Fruit fly (Drosophila melanogaster) whole organism, wandering third instar larva: ENCODE results near the gene Hyls1.

Experiments used
- Abd-B ChIP-seq: fragments of >200 bp; optimal IDR thresholded peaks from 2 replicates; lab custom pipeline; 2017; ENCODE audit warnings: missing biosample characterization, missing genetic modification characterization
- CG32264 ChIP-seq: fragments of 200-800 bp; sonication (Bioruptor generic); optimal IDR thresholded peaks from 2 replicates; lab custom pipeline; 2016; ENCODE audit warnings: missing biosample characterization, missing genetic modification characterization
- CG9705 ChIP-seq: fragments of 200-800 bp; sonication (Bioruptor generic); optimal IDR thresholded peaks from 2 replicates; lab custom pipeline; 2018; ENCODE audit warnings: missing biosample characterization, mild to moderate bottlenecking, missing genetic modification characterization
- CrebA ChIP-seq: fragments of 200-800 bp; sonication (Bioruptor generic); optimal IDR thresholded peaks from 2 replicates; lab custom pipeline; 2016; ENCODE audit warnings: missing biosample characterization, mild to moderate bottlenecking, missing genetic modification characterization, borderline replicate concordance
- Dfd ChIP-seq: fragments of >200 bp; optimal IDR thresholded peaks from 2 replicates; lab custom pipeline; 2017; ENCODE audit warnings: missing biosample characterization, missing genetic modification characterization
- GATAd ChIP-seq: sonication (Bioruptor generic); optimal IDR thresholded peaks from 2 replicates; lab custom pipeline; 2016; ENCODE audit warnings: missing biosample characterization, missing genetic modification characterization
- HLH106 ChIP-seq: fragments of 200-800 bp; optimal IDR thresholded peaks from 3 replicates; lab custom pipeline; 2019; ENCODE audit warnings: missing biosample characterization, mild to moderate bottlenecking, missing genetic modification characterization, moderate library complexity
- Hnf4 ChIP-seq: fragments of 200-800 bp; sonication (Bioruptor generic); optimal IDR thresholded peaks from 2 replicates; lab custom pipeline; 2016; ENCODE audit warnings: missing biosample characterization, mild to moderate bottlenecking, missing genetic modification characterization
- Hr83 ChIP-seq: fragments of 200-300 bp; sonication (Bioruptor generic); optimal IDR thresholded peaks from 2 replicates; lab custom pipeline; 2016; ENCODE audit warnings: missing biosample characterization, mild to moderate bottlenecking, missing genetic modification characterization, moderate library complexity; ENCODE audit not compliant: poor library complexity, severe bottlenecking
- Jra ChIP-seq: sonication (Bioruptor generic); optimal IDR thresholded peaks from 2 replicates; lab custom pipeline; 2016; ENCODE audit warnings: missing biosample characterization, missing genetic modification characterization
- Mio ChIP-seq: sonication (Bioruptor generic); optimal IDR thresholded peaks from 2 replicates; lab custom pipeline; 2016; ENCODE audit warnings: missing biosample characterization, missing genetic modification characterization
- Myc ChIP-seq: fragments of >200 bp; optimal IDR thresholded peaks from 2 replicates; lab custom pipeline; 2017
- N ChIP-seq: fragments of >200 bp; optimal IDR thresholded peaks from 2 replicates; lab custom pipeline; 2018; ENCODE audit warnings: missing biosample characterization, missing external identifiers, missing genetic modification characterization
- OdsH ChIP-seq: fragments of 200-800 bp; sonication (Bioruptor generic); optimal IDR thresholded peaks from 2 replicates; lab custom pipeline; 2016; ENCODE audit warnings: missing biosample characterization, mild to moderate bottlenecking, missing genetic modification characterization
- Rel ChIP-seq, 2 experiments: fragments of 200-800 bp; sonication (Bioruptor generic) in 1 of 2; optimal IDR thresholded peaks; 2 replicates in 1 of 2; 3 replicates in 1 of 2; lab custom pipeline; 2016 to 2019; ENCODE audit warnings: mild to moderate bottlenecking in 2 of 2, missing biosample characterization in 2 of 2, missing genetic modification characterization in 2 of 2, moderate library complexity in 1 of 2
- Sp1 ChIP-seq: fragments of 200-800 bp; sonication (Bioruptor generic); optimal IDR thresholded peaks from 3 replicates; lab custom pipeline; 2019; ENCODE audit warnings: missing biosample characterization, mild to moderate bottlenecking, missing genetic modification characterization, moderate library complexity
- br ChIP-seq: fragments of 200-800 bp; sonication (Bioruptor generic); optimal IDR thresholded peaks from 2 replicates; lab custom pipeline; 2016; ENCODE audit warnings: missing biosample characterization, missing genetic modification characterization
- dl ChIP-seq, 2 experiments: fragments of 175-275, 200-275 bp in 1 of 2; fragments of 200-275 bp in 1 of 2; sonication (Bioruptor generic); optimal IDR thresholded peaks; lab custom pipeline; 2018; ENCODE audit warnings: mild to moderate bottlenecking in 2 of 2, missing biosample characterization in 2 of 2, missing genetic modification characterization in 2 of 2, moderate library complexity in 2 of 2; ENCODE audit not compliant: partially characterized antibody in 2 of 2, insufficient read depth in 1 of 2
- dmrt93B ChIP-seq: fragments of 200-800 bp; sonication (Bioruptor generic); optimal IDR thresholded peaks from 2 replicates; lab custom pipeline; 2018; ENCODE audit warnings: missing biosample characterization, mild to moderate bottlenecking, missing genetic modification characterization
- fru ChIP-seq: fragments of 200-800 bp; sonication (Bioruptor generic); optimal IDR thresholded peaks from 3 replicates; lab custom pipeline; 2016; ENCODE audit warnings: missing biosample characterization, mild to moderate bottlenecking, missing genetic modification characterization
- h ChIP-seq: fragments of 200-800 bp; sonication (Bioruptor generic); optimal IDR thresholded peaks from 3 replicates; lab custom pipeline; 2016; ENCODE audit warnings: missing biosample characterization, mild to moderate bottlenecking, missing genetic modification characterization
- jim ChIP-seq: fragments of 175-275, 200-325 bp; sonication (Bioruptor generic); optimal IDR thresholded peaks from 2 replicates; lab custom pipeline; 2016; ENCODE audit warnings: missing biosample characterization, mild to moderate bottlenecking, missing genetic modification characterization
- lola ChIP-seq: fragments of >200 bp; optimal IDR thresholded peaks from 2 replicates; lab custom pipeline; 2017; ENCODE audit warnings: missing biosample characterization, missing genetic modification characterization
- pan ChIP-seq: fragments of >200 bp; optimal IDR thresholded peaks from 2 replicates; lab custom pipeline; 2017
- psq ChIP-seq: fragments of 200-800 bp; sonication (Bioruptor generic); optimal IDR thresholded peaks from 3 replicates; lab custom pipeline; 2017; ENCODE audit warnings: missing biosample characterization, mild to moderate bottlenecking, missing genetic modification characterization, moderate library complexity
- rgr ChIP-seq: fragments of 200-800 bp; sonication (Bioruptor generic); optimal IDR thresholded peaks from 3 replicates; lab custom pipeline; 2016; ENCODE audit warnings: missing biosample characterization, mild to moderate bottlenecking, missing genetic modification characterization
- tai ChIP-seq: sonication (Bioruptor generic); optimal IDR thresholded peaks from 2 replicates; lab custom pipeline; 2016; ENCODE audit warnings: missing biosample characterization, missing genetic modification characterization
- usp ChIP-seq: fragments of >200 bp; optimal IDR thresholded peaks from 2 replicates; lab custom pipeline; 2017; ENCODE audit warnings: missing biosample characterization, missing genetic modification characterization

The Hyls1 gene

DNA sequence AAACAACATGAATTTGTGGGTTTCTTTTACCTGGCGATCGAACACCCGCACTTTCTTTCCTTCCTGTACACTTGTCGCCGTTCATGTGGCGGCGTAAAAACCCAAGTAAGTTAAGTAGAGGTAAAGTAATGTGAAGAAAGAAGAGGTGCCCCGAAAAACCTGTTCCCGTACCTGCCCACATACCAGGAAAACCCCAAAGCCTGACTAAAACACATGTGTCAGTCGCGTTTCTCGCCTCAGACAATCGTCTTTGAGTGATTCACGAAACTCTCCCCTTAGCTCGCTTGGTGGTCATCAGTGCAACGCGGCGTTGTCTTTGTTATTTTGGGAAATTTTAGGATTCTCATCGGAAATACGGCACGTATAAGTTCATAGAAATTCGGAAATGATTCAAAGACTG lies 28.9 kb downstream of the Hyls1 start:
- TF ChIP-seq fru (GFP tag; lab: Kevin White, UChicago) = peak; percentile 48
- no peak for TF ChIP-seq Mio (GFP tag; lab: Kevin White, UChicago)
- no peak for TF ChIP-seq Abd-B (GFP tag; lab: Kevin White, UChicago)
- no peak for TF ChIP-seq h (GFP tag; lab: Kevin White, UChicago)
- no peak for TF ChIP-seq Myc
- TF ChIP-seq Sp1 (GFP tag; lab: Kevin White, UChicago) = no peak
- TF ChIP-seq dmrt93B (GFP tag; lab: Kevin White, UChicago) = no peak
- TF ChIP-seq Hr83 (GFP tag; lab: Kevin White, UChicago) = no peak
- no peak for TF ChIP-seq HLH106

DNA sequence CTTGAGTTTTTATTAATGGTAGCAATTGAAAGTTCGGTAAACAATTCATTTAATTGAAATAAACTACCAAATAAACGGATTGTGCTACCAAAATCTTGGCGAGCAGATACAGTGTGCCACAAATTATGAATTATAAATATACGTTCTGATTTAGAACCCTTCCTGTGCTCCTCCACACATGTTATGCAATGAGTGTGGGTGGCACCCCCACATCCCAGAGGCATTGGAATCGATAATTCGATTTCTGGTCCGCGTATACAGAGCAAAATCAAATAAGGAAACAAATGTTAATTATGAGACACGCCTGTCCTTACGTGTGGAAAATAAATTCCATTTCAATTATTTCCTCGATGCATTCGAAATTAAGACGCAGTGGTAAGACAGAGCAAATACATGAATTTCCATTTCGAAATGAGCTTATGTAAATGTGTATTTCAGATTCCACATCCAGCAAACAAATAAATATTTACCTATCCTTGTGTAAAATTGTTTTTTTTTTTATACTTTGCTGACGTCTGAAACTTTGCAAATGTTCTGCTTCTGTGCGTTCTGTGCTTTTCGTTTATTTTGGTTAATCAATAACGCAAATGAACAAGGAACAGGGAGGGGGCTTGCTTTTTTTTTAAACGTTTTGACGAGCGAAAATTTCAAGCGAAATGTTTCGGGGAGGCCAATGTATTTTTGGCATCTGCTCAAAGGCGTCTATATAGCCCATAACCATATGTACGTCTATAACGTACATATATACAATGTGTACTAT lies 30.4 kb downstream of the Hyls1 start:
- TF ChIP-seq br (GFP tag; lab: Kevin White, UChicago) (peak; percentile 17), tai (GFP tag; lab: Kevin White, UChicago) (peak; percentile 23), lola (GFP tag; lab: Kevin White, UChicago) (no peak), rgr (GFP tag; lab: Kevin White, UChicago) (peak; percentile 36), Rel (GFP tag; optimal IDR thresholded peaks at IDR 0.05; lab: Kevin White, UChicago) (no peak), Rel (tag; optimal IDR thresholded peaks at IDR 0.05; lab: Kevin White, UChicago) (peak; percentile 10), dmrt93B (GFP tag; lab: Kevin White, UChicago) (no peak)

DNA sequence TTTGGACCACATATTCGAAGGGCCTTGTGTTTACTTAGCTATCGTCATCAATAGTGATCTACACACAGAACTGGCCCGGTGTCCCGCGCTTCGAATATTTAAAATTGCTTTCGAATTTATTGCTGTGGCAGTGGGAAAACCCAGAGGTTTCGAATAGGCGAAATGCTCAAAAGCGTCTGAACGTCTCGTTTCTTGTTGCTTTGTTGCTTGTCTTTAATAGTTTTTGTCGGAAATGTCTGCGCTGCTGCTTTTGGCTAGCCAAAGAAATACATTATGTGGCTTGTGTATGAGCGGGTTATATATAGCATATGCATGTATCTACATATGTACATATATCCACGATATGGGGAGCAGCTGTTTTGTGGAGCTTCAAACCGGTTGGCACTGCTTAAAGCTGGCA lies 31.2 kb downstream of the Hyls1 start:
- TF ChIP-seq lola (GFP tag; lab: Kevin White, UChicago) (no peak), CG32264 (GFP tag; lab: Kevin White, UChicago) (no peak), jim (no peak), fru (GFP tag; lab: Kevin White, UChicago) (no peak), Jra (GFP tag; lab: Kevin White, UChicago) (no peak), OdsH (GFP tag; lab: Kevin White, UChicago) (no peak), pan (lab: Kevin White, UChicago) (no peak), Dfd (no peak)

DNA sequence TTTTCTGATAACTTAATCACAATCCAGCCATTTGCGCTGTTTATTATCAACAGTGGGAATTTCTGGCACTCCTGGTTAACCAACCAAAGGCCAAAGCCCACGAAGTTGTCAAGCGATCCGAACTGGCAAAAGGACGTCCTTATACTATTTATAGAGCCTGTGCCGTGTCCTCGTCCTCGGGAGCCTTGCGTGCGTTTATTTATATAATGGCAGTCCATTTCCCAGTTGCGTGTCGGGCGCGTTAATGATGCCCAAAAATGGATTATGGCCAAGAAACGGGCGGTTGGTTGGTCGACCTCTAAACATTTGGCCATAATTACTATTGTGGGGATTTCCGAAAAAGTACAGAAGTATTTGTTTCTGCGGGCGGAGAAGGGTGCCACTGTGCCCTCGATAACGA lies 32.0 kb downstream of the Hyls1 start:
- TF ChIP-seq dl (GFP tag; optimal IDR thresholded peaks at IDR 0.05; lab: Kevin White, UChicago; ENCODE audit: insufficient read depth in 1 of 2, partially characterized antibody in 2 of 2) (no peak), GATAd (GFP tag; lab: Kevin White, UChicago) (no peak), CrebA (GFP tag; lab: Kevin White, UChicago) (no peak), psq (no peak), lola (GFP tag; lab: Kevin White, UChicago) (no peak), N (GFP tag; lab: Kevin White, UChicago) (no peak), rgr (GFP tag; lab: Kevin White, UChicago) (no peak), Abd-B (GFP tag; lab: Kevin White, UChicago) (no peak), usp (GFP tag; lab: Kevin White, UChicago) (no peak), CG9705 (GFP tag; lab: Kevin White, UChicago) (no peak), br (GFP tag; lab: Kevin White, UChicago) (no peak), Hr83 (GFP tag; lab: Kevin White, UChicago) (no peak), Rel (GFP tag; optimal IDR thresholded peaks at IDR 0.05; lab: Kevin White, UChicago) (no peak), Rel (tag; optimal IDR thresholded peaks at IDR 0.05; lab: Kevin White, UChicago) (no peak), Sp1 (GFP tag; lab: Kevin White, UChicago) (no peak), Dfd (no peak)

DNA sequence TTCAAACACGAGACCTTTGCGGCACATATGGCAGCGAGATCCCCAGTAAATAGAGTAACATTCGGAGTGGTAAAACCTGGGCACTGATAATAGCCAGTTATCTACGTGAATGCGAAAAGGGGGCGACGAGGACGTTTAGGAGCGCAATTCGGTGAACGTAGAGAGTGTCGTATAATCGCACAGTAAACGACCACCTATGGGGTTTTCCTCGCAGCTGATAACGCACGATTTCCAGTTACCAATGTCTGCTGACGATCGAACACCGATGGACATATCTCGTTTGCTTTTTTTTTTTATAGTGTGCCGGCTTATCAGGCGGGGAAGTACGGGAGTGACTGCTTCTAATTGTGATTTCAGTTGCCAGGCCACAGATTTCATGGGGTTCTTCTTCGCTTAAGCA lies 32.7 kb downstream of the Hyls1 start:
- peak; percentile 93 for TF ChIP-seq fru (GFP tag; lab: Kevin White, UChicago)
- peak in 1 of 2 experiments; percentile 80 for TF ChIP-seq dl (GFP tag; optimal IDR thresholded peaks at IDR 0.05; lab: Kevin White, UChicago; ENCODE audit: insufficient read depth in 1 of 2, partially characterized antibody in 2 of 2)
- TF ChIP-seq Jra (GFP tag; lab: Kevin White, UChicago) = no peak
- no peak for TF ChIP-seq Hnf4 (GFP tag; lab: Kevin White, UChicago)
- peak; percentile 11 for TF ChIP-seq h (GFP tag; lab: Kevin White, UChicago)
- TF ChIP-seq Rel (GFP tag; optimal IDR thresholded peaks at IDR 0.05; lab: Kevin White, UChicago) = no peak
- peak; percentile 99 for TF ChIP-seq Rel (tag; optimal IDR thresholded peaks at IDR 0.05; lab: Kevin White, UChicago)
- TF ChIP-seq Hr83 (GFP tag; lab: Kevin White, UChicago) = peak; percentile 16
